Fruit fly (Drosophila melanogaster): Measurements from ENCODE around the gene CG17841.

DNA sequence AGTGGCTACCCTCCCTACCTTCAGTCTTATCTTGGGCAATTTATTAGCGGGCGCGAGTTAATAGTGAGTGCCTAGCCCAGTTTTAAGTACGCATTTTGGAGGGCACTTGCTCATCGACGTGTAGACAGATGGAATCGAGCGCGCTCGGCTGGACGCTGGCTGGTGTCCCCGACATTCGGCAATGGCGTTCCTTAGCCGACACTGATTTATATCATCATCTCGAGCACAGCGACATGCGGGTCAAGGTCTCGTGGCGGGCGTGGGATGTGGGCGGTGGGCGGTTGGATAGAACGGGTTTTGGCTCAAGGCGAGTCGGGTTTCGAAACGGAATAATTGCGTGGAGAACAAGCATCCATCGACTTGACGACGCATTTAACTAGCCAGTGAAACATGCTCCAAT, 1.5 kb downstream of the CG17841 start:
- TF ChIP-seq Abd-B (GFP tag; optimal IDR thresholded peaks at IDR 0.05), result no peak
- TF ChIP-seq h (GFP tag; optimal IDR thresholded peaks at IDR 0.05), result no peak
- TF ChIP-seq fru (GFP tag; optimal IDR thresholded peaks at IDR 0.05), result no peak
- no peak for TF ChIP-seq CG9705 (GFP tag; optimal IDR thresholded peaks at IDR 0.05)
- TF ChIP-seq Hnf4 (GFP tag; optimal IDR thresholded peaks at IDR 0.05), result no peak
- no peak for TF ChIP-seq psq (GFP tag; optimal IDR thresholded peaks at IDR 0.05)
- TF ChIP-seq Myc (optimal IDR thresholded peaks at IDR 0.05), result no peak
- no peak for TF ChIP-seq sv (GFP tag; optimal IDR thresholded peaks at IDR 0.05)
- no peak for TF ChIP-seq pan (optimal IDR thresholded peaks at IDR 0.05)

All from whole organism, wandering third instar larva.